Worm (Caenorhabditis elegans): ENCODE measurements around the gene F35G2.1.

DNA sequence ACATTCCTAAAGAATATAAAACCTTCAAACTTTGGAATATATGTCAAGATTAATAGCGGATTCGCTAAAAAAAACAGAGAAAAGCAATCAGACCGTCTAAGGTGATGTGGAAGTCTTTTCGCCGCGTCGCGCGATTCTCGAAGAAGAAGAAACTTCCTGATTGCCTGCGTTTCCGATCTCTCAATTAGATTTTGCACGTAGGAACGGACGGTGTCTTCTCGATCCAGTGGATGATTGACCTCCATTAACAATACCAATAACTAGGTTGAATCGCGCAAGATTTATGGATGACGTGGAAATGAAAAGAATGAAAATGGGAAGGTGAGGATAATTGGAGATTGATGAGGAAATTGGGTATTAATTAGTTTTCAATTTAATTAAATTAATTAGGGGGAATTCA is 14.1 kb downstream of the F35G2.1 start:
- TF ChIP-seq him-1 (tag; optimal IDR thresholded peaks at IDR 0.05): no peak
- TF ChIP-seq dao-5 (tag; optimal IDR thresholded peaks at IDR 0.05): no peak
- TF ChIP-seq W03F9.2 (tag; optimal IDR thresholded peaks at IDR 0.05): no peak

All from whole organism, L4/young adult.